Fruit fly (Drosophila melanogaster): ENCODE data around the gene Hr4.

DNA sequence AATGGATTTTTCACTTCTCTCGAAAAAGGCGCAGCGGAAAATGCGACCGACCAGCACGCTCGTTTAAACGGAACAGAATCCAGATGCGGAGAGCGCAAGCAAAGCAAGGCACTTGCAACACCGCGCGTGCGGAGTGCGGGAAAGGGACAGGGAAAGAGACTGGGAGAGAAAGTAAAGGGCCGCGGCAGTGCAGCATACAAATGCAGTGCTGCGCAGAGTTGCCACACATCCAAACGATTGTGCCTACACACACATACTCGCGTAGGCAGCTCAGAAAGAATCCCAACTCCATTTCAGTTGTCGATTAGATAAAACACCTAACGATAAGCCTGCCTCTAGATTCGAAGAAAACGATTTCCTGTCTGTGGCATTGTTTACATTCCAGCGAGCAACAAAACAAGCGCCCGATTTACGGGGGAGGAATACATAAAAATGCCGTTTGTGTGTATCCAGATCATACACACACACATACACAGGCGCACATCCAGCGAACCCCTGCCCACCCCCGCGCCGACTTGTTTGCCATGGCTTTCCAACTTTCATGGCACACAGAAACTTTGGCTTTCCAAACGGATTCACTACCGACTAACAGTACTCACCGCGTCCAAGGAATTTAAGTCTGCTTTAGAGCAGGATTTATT, 42.2 kb upstream of the Hr4 start:
- peak; percentile 34 for TF ChIP-seq Dll (optimal IDR thresholded peaks at IDR 0.05)
- TF ChIP-seq psq (optimal IDR thresholded peaks at IDR 0.05): no peak
